Fruit fly (Drosophila melanogaster) whole organism, embryonic: Measurements from ENCODE around the gene zfh2.
A peak's percentile ranks its signal among the peaks of the same experiment; 100 is the strongest.

Source experiments
- CG11398 ChIP-seq: fragments of 200-800 bp; sonication (Bioruptor generic); optimal IDR thresholded peaks from 2 replicates; lab custom pipeline; 2016; ENCODE audit warnings: missing biosample characterization, missing genetic modification characterization
- CG12769 ChIP-seq: fragments of 200-800 bp; sonication (Bioruptor generic); optimal IDR thresholded peaks from 2 replicates; lab custom pipeline; 2019; ENCODE audit warnings: missing biosample characterization, mild to moderate bottlenecking, missing genetic modification characterization, moderate library complexity
- CG13894 ChIP-seq: fragments of 200-800 bp; sonication (Bioruptor generic); optimal IDR thresholded peaks from 3 replicates; lab custom pipeline; 2018; ENCODE audit warnings: missing biosample characterization, mild to moderate bottlenecking, missing genetic modification characterization, moderate library complexity
- CG14014 ChIP-seq: fragments of 200-800 bp; sonication (Bioruptor generic); IDR thresholded peaks from 2 replicates; pipeline ENCODE4 v1.3.6; 2022; ENCODE audit warnings: missing biosample characterization, missing genetic modification characterization
- CG15479 ChIP-seq: fragments of 200-800 bp; sonication (Bioruptor generic); optimal IDR thresholded peaks from 3 replicates; lab custom pipeline; 2019; ENCODE audit warnings: missing biosample characterization, mild to moderate bottlenecking, missing genetic modification characterization, moderate library complexity
- CG17385 ChIP-seq: fragments of 200-800 bp; sonication (Bioruptor generic); optimal IDR thresholded peaks from 3 replicates; lab custom pipeline; 2018; ENCODE audit warnings: missing biosample characterization, mild to moderate bottlenecking, missing genetic modification characterization
- CG2199 ChIP-seq: fragments of 200-800 bp; sonication (Bioruptor generic); IDR thresholded peaks from 3 replicates; pipeline ENCODE4 v1.3.6; 2022; ENCODE audit warnings: missing biosample characterization, missing genetic modification characterization
- CG34224 ChIP-seq: fragments of 200-800 bp; sonication (Bioruptor generic); IDR thresholded peaks from 3 replicates; pipeline ENCODE4 v1.3.6; 2022; ENCODE audit warnings: missing biosample characterization, missing genetic modification characterization; ENCODE audit not compliant: partially characterized antibody
- CG34376 ChIP-seq: fragments of 200-800 bp; sonication (Bioruptor generic); optimal IDR thresholded peaks from 2 replicates; lab custom pipeline; 2018; ENCODE audit warnings: missing biosample characterization, mild to moderate bottlenecking, missing genetic modification characterization
- CG5180 ChIP-seq: fragments of 200-800 bp; sonication (Bioruptor generic); optimal IDR thresholded peaks from 3 replicates; lab custom pipeline; 2017; ENCODE audit warnings: missing biosample characterization, missing genetic modification characterization, mild to moderate bottlenecking, moderate library complexity, missing genetic modification reagents
- CG7745 ChIP-seq: fragments of 200-800 bp; sonication (Bioruptor generic); optimal IDR thresholded peaks from 2 replicates; lab custom pipeline; 2018; ENCODE audit warnings: missing biosample characterization, mild to moderate bottlenecking, missing genetic modification characterization, moderate library complexity
- CG8089 ChIP-seq: fragments of 200-800 bp; sonication (Bioruptor generic); optimal IDR thresholded peaks from 3 replicates; lab custom pipeline; 2016; ENCODE audit warnings: missing biosample characterization, missing genetic modification characterization
- CG8290 ChIP-seq, 3 experiments: fragments of 200-800 bp; sonication (Bioruptor generic); optimal IDR thresholded peaks; 2 replicates each; lab custom pipeline; 2016 to 2019; ENCODE audit warnings: missing biosample characterization in 3 of 3, missing genetic modification characterization in 3 of 3, mild to moderate bottlenecking in 2 of 3, moderate library complexity in 1 of 3
- D19A ChIP-seq: fragments of 200-800 bp; optimal IDR thresholded peaks from 3 replicates; lab custom pipeline; 2019; ENCODE audit warnings: missing biosample characterization, mild to moderate bottlenecking, missing genetic modification characterization, moderate library complexity
- D19B ChIP-seq: fragments of 200-800 bp; sonication (Bioruptor generic); optimal IDR thresholded peaks from 2 replicates; lab custom pipeline; 2017; ENCODE audit warnings: missing biosample characterization, mild to moderate bottlenecking, missing genetic modification characterization
- ERR ChIP-seq: fragments of 200-800 bp; sonication (Bioruptor generic); optimal IDR thresholded peaks from 2 replicates; lab custom pipeline; 2016; ENCODE audit warnings: missing biosample characterization, missing genetic modification characterization
- Fer1 ChIP-seq: fragments of 200-800 bp; sonication (Bioruptor generic); optimal IDR thresholded peaks from 2 replicates; lab custom pipeline; 2017; ENCODE audit warnings: missing biosample characterization, mild to moderate bottlenecking, missing genetic modification characterization
- Hand ChIP-seq: fragments of 200-800 bp; sonication (Bioruptor generic); optimal IDR thresholded peaks from 2 replicates; lab custom pipeline; 2017; ENCODE audit warnings: mild to moderate bottlenecking, missing biosample characterization, missing genetic modification reagents, missing genetic modification characterization
- Lhr ChIP-seq: fragments of 200-800 bp; sonication (Bioruptor generic); optimal IDR thresholded peaks from 3 replicates; lab custom pipeline; 2017; ENCODE audit warnings: mild to moderate bottlenecking, missing biosample characterization, missing genetic modification reagents, missing genetic modification characterization
- Med ChIP-seq: fragments of 200-800 bp; sonication (Bioruptor generic); peaks from one replicate; lab custom pipeline; 2016; ENCODE audit warnings: missing biosample characterization, missing genetic modification characterization, mild to moderate bottlenecking, inconsistent platforms, moderate library complexity
- Nf-YC ChIP-seq: fragments of 200-800 bp; optimal IDR thresholded peaks from 3 replicates; lab custom pipeline; 2019; ENCODE audit warnings: missing biosample characterization, mild to moderate bottlenecking, missing genetic modification characterization, moderate library complexity
- Pdp1 ChIP-seq, 2 experiments: fragments of 200-800 bp; sonication (Bioruptor generic); optimal IDR thresholded peaks; 3 replicates each; lab custom pipeline; 2016; ENCODE audit warnings: missing biosample characterization in 2 of 2, missing genetic modification characterization in 2 of 2, mild to moderate bottlenecking in 1 of 2, moderate library complexity in 1 of 2
- Six4 ChIP-seq: fragments of 200-800 bp; sonication (Bioruptor generic); optimal IDR thresholded peaks from 2 replicates; lab custom pipeline; 2016; ENCODE audit warnings: missing biosample characterization, missing genetic modification characterization
- Stat92E ChIP-seq, 3 experiments: fragments of >200 bp in 2 of 3; fragments of 200-800 bp in 1 of 3; sonication (Bioruptor generic) in 1 of 3; optimal IDR thresholded peaks; 2 replicates each; lab custom pipeline; 2017 to 2019; ENCODE audit warnings: missing biosample characterization in 3 of 3, missing genetic modification characterization in 3 of 3, mild to moderate bottlenecking in 1 of 3, moderate library complexity in 1 of 3
- Trl ChIP-seq, 3 experiments: fragments of >200 bp in 2 of 3; fragments of 200-800 bp in 1 of 3; sonication (Bioruptor generic) in 1 of 3; optimal IDR thresholded peaks; 2 replicates in 1 of 3; 3 replicates in 2 of 3; lab custom pipeline; 2016 to 2017; ENCODE audit warnings: missing biosample characterization in 1 of 3, missing genetic modification characterization in 1 of 3
- YL-1 ChIP-seq: fragments of 200-800 bp; sonication (Bioruptor generic); optimal IDR thresholded peaks from 3 replicates; lab custom pipeline; 2017; ENCODE audit warnings: missing biosample characterization, mild to moderate bottlenecking, missing genetic modification characterization
- bbx ChIP-seq: fragments of 200-800 bp; sonication (Bioruptor generic); IDR thresholded peaks from 2 replicates; pipeline ENCODE4 v1.3.6; 2022; ENCODE audit warnings: missing biosample characterization, missing genetic modification characterization; ENCODE audit not compliant: partially characterized antibody
- bsh ChIP-seq, 2 experiments: fragments of 200-800 bp; sonication (Bioruptor generic); optimal IDR thresholded peaks; 2 replicates each; lab custom pipeline; 2017 to 2018; ENCODE audit warnings: mild to moderate bottlenecking in 2 of 2, missing biosample characterization in 2 of 2, missing genetic modification characterization in 2 of 2, moderate library complexity in 1 of 2
- cg ChIP-seq: fragments of 200-800 bp; sonication (Bioruptor generic); optimal IDR thresholded peaks from 3 replicates; lab custom pipeline; 2019; ENCODE audit warnings: missing biosample characterization, mild to moderate bottlenecking, missing genetic modification characterization, moderate library complexity
- eve ChIP-seq, 2 experiments: fragments of >200 bp; optimal IDR thresholded peaks; 2 replicates each; lab custom pipeline; 2017; ENCODE audit warnings: missing biosample characterization in 2 of 2, missing genetic modification characterization in 2 of 2
- ind ChIP-seq: fragments of 200-800 bp; sonication (Bioruptor generic); optimal IDR thresholded peaks from 3 replicates; lab custom pipeline; 2016; ENCODE audit warnings: missing biosample characterization, missing genetic modification characterization
- lbe ChIP-seq: fragments of 200-800 bp; sonication (Bioruptor generic); optimal IDR thresholded peaks from 2 replicates; lab custom pipeline; 2016; ENCODE audit warnings: missing biosample characterization, mild to moderate bottlenecking, missing genetic modification characterization
- lola ChIP-seq, 3 experiments: fragments of >200 bp in 2 of 3; fragments of 200-800 bp in 1 of 3; sonication (Bioruptor generic) in 1 of 3; optimal IDR thresholded peaks; 2 replicates each; lab custom pipeline; 2017 to 2019; ENCODE audit warnings: missing biosample characterization in 3 of 3, missing genetic modification characterization in 3 of 3, mild to moderate bottlenecking in 1 of 3, moderate library complexity in 1 of 3
- nerfin-1 ChIP-seq: fragments of 200-800 bp; sonication (Bioruptor generic); optimal IDR thresholded peaks from 3 replicates; lab custom pipeline; 2019; ENCODE audit warnings: missing biosample characterization, mild to moderate bottlenecking, missing genetic modification characterization, moderate library complexity
- nom ChIP-seq: fragments of 200-800 bp; sonication (Bioruptor generic); optimal IDR thresholded peaks from 2 replicates; lab custom pipeline; 2017; ENCODE audit warnings: missing biosample characterization, missing genetic modification characterization, mild to moderate bottlenecking, moderate library complexity, missing genetic modification reagents
- oc ChIP-seq: fragments of 200-800 bp; sonication (Bioruptor generic); optimal IDR thresholded peaks from 2 replicates; lab custom pipeline; 2018; ENCODE audit warnings: missing biosample characterization, mild to moderate bottlenecking, missing genetic modification characterization, moderate library complexity
- pfk ChIP-seq: fragments of 200-800 bp; sonication (Bioruptor generic); optimal IDR thresholded peaks from 2 replicates; lab custom pipeline; 2018; ENCODE audit warnings: missing biosample characterization, mild to moderate bottlenecking, missing genetic modification characterization, moderate library complexity
- pho ChIP-seq: fragments of 200-800 bp; sonication (Bioruptor generic); optimal IDR thresholded peaks from 2 replicates; lab custom pipeline; 2016; ENCODE audit warnings: missing biosample characterization, missing genetic modification characterization
- psq ChIP-seq: fragments of 200-800 bp; sonication (Bioruptor generic); optimal IDR thresholded peaks from 2 replicates; lab custom pipeline; 2017; ENCODE audit warnings: missing biosample characterization, missing genetic modification characterization
- row ChIP-seq: fragments of 200-800 bp; sonication (Bioruptor generic); IDR thresholded peaks from 3 replicates; pipeline ENCODE4 v1.3.6; 2022; ENCODE audit warnings: missing biosample characterization, missing genetic modification characterization
- sens ChIP-seq: fragments of 200-800 bp; sonication (Bioruptor generic); peaks from one replicate; lab custom pipeline; 2016; ENCODE audit warnings: missing biosample characterization, missing genetic modification characterization
- twi ChIP-seq: fragments of 200-800 bp; optimal IDR thresholded peaks from 2 replicates; lab custom pipeline; 2019; ENCODE audit warnings: missing biosample characterization, mild to moderate bottlenecking, missing genetic modification characterization, moderate library complexity

zfh2 gene

DNA sequence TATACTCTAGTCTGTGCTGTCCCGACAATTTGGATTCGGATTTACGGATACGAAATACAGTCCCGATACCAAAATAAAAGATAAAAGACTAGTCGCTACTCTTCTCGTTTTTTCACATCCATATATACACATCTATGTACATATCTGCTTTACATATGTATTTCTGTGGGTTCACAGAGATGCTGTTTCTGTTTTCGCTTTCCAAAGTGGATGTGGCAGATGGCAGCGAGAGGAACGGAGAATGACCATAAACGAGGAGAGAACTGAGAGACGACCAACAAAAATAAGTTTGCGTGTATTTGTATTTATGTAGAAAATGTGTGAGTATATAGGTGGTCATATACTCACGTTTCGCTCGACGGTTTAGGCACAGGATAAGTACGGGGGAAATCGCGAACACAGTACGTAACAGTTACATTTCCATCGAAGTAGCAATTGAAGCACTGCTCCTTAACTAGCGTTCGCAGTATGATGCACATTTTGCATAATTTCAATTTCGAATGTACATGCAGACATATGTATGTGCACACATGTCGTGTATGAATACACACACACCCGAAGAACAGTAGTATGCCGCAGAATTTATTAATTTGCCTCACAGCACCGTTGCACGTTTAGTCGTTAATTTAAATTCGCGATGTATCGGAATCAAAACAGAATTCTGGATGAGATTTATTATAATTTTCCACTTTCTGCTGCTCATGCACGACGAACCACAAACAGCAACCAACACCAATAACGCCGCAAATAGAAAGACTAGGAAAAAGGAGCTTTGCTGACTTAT lies 55.7 kb downstream of the zfh2 start, which contains the start of gene Tdg:
Gene Tdg (minus strand): TSS at position 760 of the 784 bp plus-strand sequence.
- TF ChIP-seq Stat92E (GFP tag; optimal IDR thresholded peaks at IDR 0.05; lab: Kevin White, UChicago), result peak in 1 of 3 experiments; percentile 81
- no peak for TF ChIP-seq Fer1 (GFP tag; lab: Kevin White, UChicago)
- TF ChIP-seq Med (GFP tag; lab: Kevin White, UChicago), result peak; percentile 57
- TF ChIP-seq lola (GFP tag; optimal IDR thresholded peaks at IDR 0.05; lab: Kevin White, UChicago), result peak in 1 of 3 experiments; percentile 2
- TF ChIP-seq CG2199 (GFP tag; lab: Robert Waterston, UW), result peak; percentile 62; the same call in 1 of the 3 replicates
- TF ChIP-seq nom, result peak; percentile 10
- peak; percentile 11; the same call in 1 of the 2 replicates for TF ChIP-seq CG14014 (GFP tag; lab: Robert Waterston, UW)
- 0 out of 2 replicates have a peak, but pooled peaks have one; percentile 7 for TF ChIP-seq bbx
- TF ChIP-seq Hand (GFP tag; lab: Kevin White, UChicago), result peak; percentile 8
- no peak for TF ChIP-seq Lhr (GFP tag; lab: Kevin White, UChicago)
- peak; percentile 27 for TF ChIP-seq D19B
- TF ChIP-seq CG15479 (GFP tag; lab: Kevin White, UChicago), result peak; percentile 34
- TF ChIP-seq Trl (optimal IDR thresholded peaks at IDR 0.05; lab: Kevin White, UChicago), result peak; percentile 81 to 92
- TF ChIP-seq Trl (GFP tag; optimal IDR thresholded peaks at IDR 0.05; lab: Kevin White, UChicago), result no peak
- peak; percentile 10 for TF ChIP-seq CG17385 (GFP tag; lab: Kevin White, UChicago)
- TF ChIP-seq cg, result peak; percentile 88
- TF ChIP-seq CG12769 (tag; lab: Kevin White, UChicago), result peak; percentile 45
- TF ChIP-seq lbe (GFP tag; lab: Kevin White, UChicago), result peak; percentile 22
- no peak for TF ChIP-seq psq (GFP tag; lab: Kevin White, UChicago)
- peak; percentile 8 for TF ChIP-seq pho (GFP tag; lab: Kevin White, UChicago)
- peak in 1 of 2 experiments; percentile 83 for TF ChIP-seq eve (GFP tag; optimal IDR thresholded peaks at IDR 0.05; lab: Kevin White, UChicago)
- TF ChIP-seq CG7745 (tag; lab: Kevin White, UChicago), result no peak
- no peak for TF ChIP-seq ERR
- peak; percentile 1 for TF ChIP-seq Nf-YC (tag; lab: Kevin White, UChicago)
- peak; percentile 1 for TF ChIP-seq nerfin-1
- TF ChIP-seq CG34376 (GFP tag; lab: Kevin White, UChicago), result peak; percentile 66
- no peak for TF ChIP-seq CG8290 (GFP tag; optimal IDR thresholded peaks at IDR 0.05; lab: Kevin White, UChicago)
- peak in 1 of 2 experiments; percentile 25 for TF ChIP-seq CG8290 (tag; optimal IDR thresholded peaks at IDR 0.05; lab: Kevin White, UChicago)
- TF ChIP-seq CG11398 (GFP tag; lab: Kevin White, UChicago), result peak; percentile 14
- TF ChIP-seq CG34224 (GFP tag; lab: Robert Waterston, UW), result peak; percentile 48; the same call in 1 of the 3 replicates
- TF ChIP-seq sens (GFP tag; lab: Kevin White, UChicago), result peak; percentile 82
- peak; percentile 66 for TF ChIP-seq CG5180 (GFP tag; lab: Kevin White, UChicago)
- TF ChIP-seq YL-1 (GFP tag; lab: Kevin White, UChicago), result peak; percentile 35
- no peak for TF ChIP-seq Six4 (GFP tag; lab: Kevin White, UChicago)
- peak; percentile 60 for TF ChIP-seq twi (tag; lab: Kevin White, UChicago)
- peak; percentile 47 for TF ChIP-seq pfk (GFP tag; lab: Kevin White, UChicago)
- no peak for TF ChIP-seq CG8089 (GFP tag; lab: Kevin White, UChicago)
- peak in 1 of 2 experiments; percentile 1 for TF ChIP-seq bsh (GFP tag; optimal IDR thresholded peaks at IDR 0.05; lab: Kevin White, UChicago)
- no peak for TF ChIP-seq ind (GFP tag; lab: Kevin White, UChicago)
- TF ChIP-seq CG13894 (tag; lab: Kevin White, UChicago), result peak; percentile 83
- TF ChIP-seq Pdp1 (GFP tag; optimal IDR thresholded peaks at IDR 0.05; lab: Kevin White, UChicago), result peak in 1 of 2 experiments; percentile 42
- TF ChIP-seq D19A (tag; lab: Kevin White, UChicago), result peak; percentile 77
- TF ChIP-seq oc, result no peak
- TF ChIP-seq row (GFP tag; lab: Robert Waterston, UW), result peak; percentile 51; the same call in 2 of the 3 replicates
